Worm (Caenorhabditis elegans) whole organism, L4/young adult: ENCODE results near the gene glr-4.

Experiments used
- W03F9.2 ChIP-seq: fragments of 150-350 bp; optimal IDR thresholded peaks from 2 replicates; lab custom pipeline; 2014; ENCODE audit warnings: missing biosample characterization, missing genetic modification characterization
- dao-5 ChIP-seq: sonication (generic microtip); optimal IDR thresholded peaks from 2 replicates; lab custom pipeline; 2016; ENCODE audit warnings: missing genotype, missing genetic modification characterization, moderate library complexity, missing compliant biosample characterization
- him-1 ChIP-seq: sonication (generic microtip); optimal IDR thresholded peaks from 2 replicates; lab custom pipeline; 2016; ENCODE audit warnings: missing genotype, missing genetic modification reagents, missing genetic modification characterization, missing compliant biosample characterization

DNA sequence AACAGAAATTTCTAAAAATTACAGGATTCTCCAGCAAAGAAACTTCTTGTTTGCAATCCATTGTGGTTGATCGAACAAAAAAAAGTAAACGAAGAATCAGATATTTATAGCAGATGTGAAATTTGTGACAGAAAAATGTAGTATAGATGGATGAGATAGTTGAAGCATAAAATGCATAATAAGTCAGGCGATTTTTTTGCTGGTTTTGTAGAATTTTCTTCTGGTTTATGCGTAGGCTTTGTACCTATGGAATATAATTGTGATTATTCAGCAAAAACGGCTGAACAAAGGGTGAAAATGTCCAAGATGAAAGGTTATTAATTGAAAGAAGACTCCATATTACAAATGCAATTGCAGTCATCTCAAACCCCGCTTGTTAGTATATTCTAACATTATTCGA, 28.7 kb downstream of the glr-4 start, which contains the start of gene srh-39:
- TF ChIP-seq him-1 (tag; lab: Kevin White, UChicago) (no peak), dao-5 (tag; lab: Kevin White, UChicago) (no peak), W03F9.2 (tag; lab: Kevin White, UChicago) (no peak)
